Worm (Caenorhabditis elegans) whole organism, L1 larva: ENCODE results near the gene tag-151.
A peak's percentile ranks its signal among the peaks of the same experiment; 100 is the strongest.

Experiments
- C04F5.9 ChIP-seq: sonication (generic microtip); optimal IDR thresholded peaks from 2 replicates; lab custom pipeline; 2016; ENCODE audit warnings: missing genetic modification characterization, missing compliant biosample characterization
- C16A3.4 ChIP-seq: fragments of 150-350 bp; optimal IDR thresholded peaks from 2 replicates; lab custom pipeline; 2014; ENCODE audit warnings: missing biosample characterization, missing genetic modification characterization
- F16B12.6 ChIP-seq: fragments of 150-350 bp; optimal IDR thresholded peaks from 2 replicates; lab custom pipeline; 2014; ENCODE audit warnings: missing biosample characterization, missing genetic modification characterization
- Y116A8C.19 ChIP-seq: sonication (generic microtip); optimal IDR thresholded peaks from 2 replicates; lab custom pipeline; 2016; ENCODE audit warnings: missing compliant biosample characterization, missing genetic modification characterization, borderline replicate concordance
- alr-1 ChIP-seq: fragments of 200-800 bp; sonication (Bioruptor generic); optimal IDR thresholded peaks from 2 replicates; lab custom pipeline; 2018; ENCODE audit warnings: borderline replicate concordance, mild to moderate bottlenecking, missing genetic modification characterization, missing compliant biosample characterization
- aly-2 ChIP-seq: fragments of 150-350 bp; optimal IDR thresholded peaks from 2 replicates; lab custom pipeline; 2014; ENCODE audit warnings: missing biosample characterization, missing genetic modification characterization
- ama-1 ChIP-seq: fragments of 150-350 bp; optimal IDR thresholded peaks from 2 replicates; lab custom pipeline; 2014
- blmp-1 ChIP-seq: fragments of 150-350 bp; optimal IDR thresholded peaks from 2 replicates; lab custom pipeline; 2014; ENCODE audit warnings: missing biosample characterization, missing genetic modification characterization
- ceh-63 ChIP-seq: fragments of 200-800 bp; sonication (Bioruptor generic); optimal IDR thresholded peaks from 2 replicates; lab custom pipeline; 2018; ENCODE audit warnings: mild to moderate bottlenecking, missing genetic modification characterization, missing compliant biosample characterization
- ceh-82 ChIP-seq, 3 experiments: fragments of 150-350 bp in 1 of 3; sonication (generic microtip) in 2 of 3; optimal IDR thresholded peaks; 2 replicates each; lab custom pipeline; 2014 to 2017; ENCODE audit warnings: missing biosample characterization in 3 of 3, missing genetic modification characterization in 3 of 3
- ceh-88 ChIP-seq: fragments of 200-800 bp; sonication (Bioruptor generic); IDR thresholded peaks from 2 replicates; pipeline ENCODE4 v1.3.6; 2022; ENCODE audit warnings: missing genetic modification characterization, missing compliant biosample characterization
- ceh-90 ChIP-seq: sonication (generic microtip); optimal IDR thresholded peaks from 2 replicates; lab custom pipeline; 2016; ENCODE audit warnings: missing genetic modification characterization, missing compliant biosample characterization
- dsc-1 ChIP-seq: sonication (generic microtip); optimal IDR thresholded peaks from 2 replicates; lab custom pipeline; 2016; ENCODE audit warnings: mild to moderate bottlenecking, missing genetic modification characterization, missing compliant biosample characterization
- efl-3 ChIP-seq: fragments of 200-800 bp; sonication (Bioruptor generic); optimal IDR thresholded peaks from 2 replicates; lab custom pipeline; 2018; ENCODE audit warnings: mild to moderate bottlenecking, missing genetic modification characterization, missing compliant biosample characterization
- egl-13 ChIP-seq: sonication (generic microtip); optimal IDR thresholded peaks from 2 replicates; lab custom pipeline; 2016; ENCODE audit warnings: missing genotype, missing genetic modification reagents, missing genetic modification characterization, missing compliant biosample characterization
- ets-5 ChIP-seq: fragments of 200-800 bp; sonication (Bioruptor generic); IDR thresholded peaks from 2 replicates; pipeline ENCODE4 v1.3.6; 2022; ENCODE audit warnings: missing genetic modification characterization, missing compliant biosample characterization
- fkh-10 ChIP-seq: sonication (generic microtip); optimal IDR thresholded peaks from 2 replicates; lab custom pipeline; 2017; ENCODE audit warnings: missing biosample characterization, missing genetic modification reagents, missing genetic modification characterization
- fkh-4 ChIP-seq: sonication (generic microtip); optimal IDR thresholded peaks from 2 replicates; lab custom pipeline; 2016; ENCODE audit warnings: missing compliant biosample characterization, missing genetic modification characterization, borderline replicate concordance
- fkh-8 ChIP-seq: sonication (generic microtip); optimal IDR thresholded peaks from 2 replicates; lab custom pipeline; 2016; ENCODE audit warnings: mild to moderate bottlenecking, missing genetic modification characterization, missing compliant biosample characterization
- fos-1 ChIP-seq: fragments of 150-350 bp; optimal IDR thresholded peaks from 2 replicates; lab custom pipeline; 2014; ENCODE audit warnings: missing biosample characterization, missing genetic modification characterization
- hlh-4 ChIP-seq: sonication (generic microtip); optimal IDR thresholded peaks from 2 replicates; lab custom pipeline; 2016; ENCODE audit warnings: mild to moderate bottlenecking, missing genetic modification characterization, missing compliant biosample characterization
- hpl-2 ChIP-seq: fragments of 150-350 bp; optimal IDR thresholded peaks from 2 replicates; lab custom pipeline; 2014; ENCODE audit warnings: missing biosample characterization, missing genetic modification reagents, missing genetic modification characterization
- irx-1 ChIP-seq: sonication (generic microtip); optimal IDR thresholded peaks from 2 replicates; lab custom pipeline; 2016; ENCODE audit warnings: missing genetic modification characterization, missing compliant biosample characterization
- isw-1 ChIP-seq: fragments of 200-800 bp; sonication (Bioruptor generic); IDR thresholded peaks from 2 replicates; pipeline ENCODE4 v1.3.6; 2022; ENCODE audit warnings: missing genetic modification characterization, missing compliant biosample characterization
- jun-1 ChIP-seq: fragments of 150-350 bp; optimal IDR thresholded peaks from 2 replicates; lab custom pipeline; 2014; ENCODE audit warnings: missing biosample characterization, missing genetic modification reagents, missing genetic modification characterization
- lin-13 ChIP-seq: fragments of 150-350 bp; optimal IDR thresholded peaks from 2 replicates; lab custom pipeline; 2014; ENCODE audit warnings: missing biosample characterization, missing genetic modification reagents, missing genetic modification characterization
- lin-14 ChIP-seq: fragments of 200-800 bp; sonication (Bioruptor generic); optimal IDR thresholded peaks from 2 replicates; lab custom pipeline; 2018; ENCODE audit warnings: mild to moderate bottlenecking, missing genetic modification characterization, moderate library complexity, missing compliant biosample characterization
- lin-15B ChIP-seq: fragments of 150-350 bp; sonication (generic microtip); optimal IDR thresholded peaks from 3 replicates; lab custom pipeline; 2014; ENCODE audit warnings: missing biosample characterization, missing genetic modification characterization
- lin-39 ChIP-seq: fragments of 150-350 bp; optimal IDR thresholded peaks from 2 replicates; lab custom pipeline; 2014; ENCODE audit warnings: missing biosample characterization, missing genetic modification reagents, missing genetic modification characterization
- lir-3 ChIP-seq: sonication (generic microtip); optimal IDR thresholded peaks from 2 replicates; lab custom pipeline; 2016; ENCODE audit warnings: mild to moderate bottlenecking, missing genetic modification characterization, moderate library complexity, missing compliant biosample characterization; ENCODE audit not compliant: poor library complexity
- lsy-2 ChIP-seq, 2 experiments: fragments of 150-350 bp; optimal IDR thresholded peaks; 2 replicates each; lab custom pipeline; 2014; ENCODE audit warnings: missing biosample characterization in 2 of 2, missing genetic modification characterization in 2 of 2
- mef-2 ChIP-seq: fragments of 150-350 bp; optimal IDR thresholded peaks from 2 replicates; lab custom pipeline; 2014; ENCODE audit warnings: missing biosample characterization, missing genetic modification characterization
- nhr-19 ChIP-seq: fragments of 200-800 bp; sonication (Bioruptor generic); conservative IDR thresholded peaks from 2 replicates; pipeline ENCODE4 v1.3.6; 2022; ENCODE audit warnings: missing genetic modification characterization, missing compliant biosample characterization
- nhr-28 ChIP-seq: fragments of 150-350 bp; optimal IDR thresholded peaks from 2 replicates; lab custom pipeline; 2014; ENCODE audit warnings: missing biosample characterization, missing genetic modification characterization
- nhr-47 ChIP-seq: sonication (generic microtip); optimal IDR thresholded peaks from 2 replicates; lab custom pipeline; 2016; ENCODE audit warnings: mild to moderate bottlenecking, missing genetic modification characterization, moderate library complexity, missing compliant biosample characterization
- nhr-71 ChIP-seq: sonication (generic microtip); optimal IDR thresholded peaks from 2 replicates; lab custom pipeline; 2016; ENCODE audit warnings: mild to moderate bottlenecking, missing genetic modification characterization, moderate library complexity, missing compliant biosample characterization
- nhr-76 ChIP-seq: sonication (generic microtip); optimal IDR thresholded peaks from 2 replicates; lab custom pipeline; 2017; ENCODE audit warnings: missing biosample characterization, missing genetic modification characterization
- nhr-77 ChIP-seq: fragments of 150-350 bp; optimal IDR thresholded peaks from 2 replicates; lab custom pipeline; 2014; ENCODE audit warnings: missing biosample characterization, missing genetic modification characterization
- nhr-85 ChIP-seq: sonication (generic microtip); peaks from one replicate; lab custom pipeline; 2016; ENCODE audit warnings: missing genetic modification characterization, inconsistent platforms, missing compliant biosample characterization
- nhr-90 ChIP-seq: sonication (generic microtip); optimal IDR thresholded peaks from 2 replicates; lab custom pipeline; 2016; ENCODE audit warnings: mild to moderate bottlenecking, missing genetic modification characterization, missing compliant biosample characterization; ENCODE audit not compliant: poor library complexity
- pqm-1 ChIP-seq: sonication (generic microtip); optimal IDR thresholded peaks from 3 replicates; lab custom pipeline; 2017; ENCODE audit warnings: missing biosample characterization, missing genetic modification characterization
- rnt-1 ChIP-seq: sonication (generic microtip); optimal IDR thresholded peaks from 2 replicates; lab custom pipeline; 2016; ENCODE audit warnings: mild to moderate bottlenecking, missing genetic modification characterization, moderate library complexity, missing compliant biosample characterization
- snpc-4 ChIP-seq: fragments of 150-350 bp; optimal IDR thresholded peaks from 2 replicates; lab custom pipeline; 2014; ENCODE audit warnings: missing biosample characterization, missing genetic modification characterization
- sox-4 ChIP-seq: sonication (generic microtip); optimal IDR thresholded peaks from 2 replicates; lab custom pipeline; 2016; ENCODE audit warnings: missing genetic modification characterization, missing compliant biosample characterization
- sptf-1 ChIP-seq: fragments of 150-350 bp; optimal IDR thresholded peaks from 2 replicates; lab custom pipeline; 2014; ENCODE audit warnings: missing biosample characterization, missing genetic modification characterization
- sup-37 ChIP-seq: fragments of 200-800 bp; sonication (Bioruptor generic); optimal IDR thresholded peaks from 2 replicates; lab custom pipeline; 2018; ENCODE audit warnings: mild to moderate bottlenecking, missing genetic modification characterization, missing compliant biosample characterization
- tbx-2 ChIP-seq: sonication (generic microtip); optimal IDR thresholded peaks from 2 replicates; lab custom pipeline; 2016; ENCODE audit warnings: missing genetic modification characterization, missing compliant biosample characterization
- tlp-1 ChIP-seq: fragments of 150-350 bp; optimal IDR thresholded peaks from 2 replicates; lab custom pipeline; 2014; ENCODE audit warnings: missing biosample characterization, missing genetic modification characterization
- unc-30 ChIP-seq: sonication (generic microtip); optimal IDR thresholded peaks from 2 replicates; lab custom pipeline; 2017; ENCODE audit warnings: missing biosample characterization, missing genetic modification characterization
- unc-62 ChIP-seq: fragments of 150-350 bp; optimal IDR thresholded peaks from 2 replicates; lab custom pipeline; 2014; ENCODE audit warnings: missing biosample characterization, missing genetic modification reagents, missing genetic modification characterization
- unc-86 ChIP-seq: sonication (generic microtip); optimal IDR thresholded peaks from 2 replicates; lab custom pipeline; 2016; ENCODE audit warnings: missing genetic modification characterization, missing compliant biosample characterization
- unc-98 ChIP-seq: fragments of 200-800 bp; sonication (Bioruptor generic); IDR thresholded peaks from 2 replicates; pipeline ENCODE4 v1.3.6; 2022; ENCODE audit warnings: missing genetic modification characterization, missing compliant biosample characterization
- vab-15 ChIP-seq: sonication (generic microtip); optimal IDR thresholded peaks from 2 replicates; lab custom pipeline; 2017; ENCODE audit warnings: missing genotype, mild to moderate bottlenecking, missing genetic modification characterization, missing compliant biosample characterization
- xbp-1 ChIP-seq: sonication (generic microtip); optimal IDR thresholded peaks from 2 replicates; lab custom pipeline; 2016; ENCODE audit warnings: missing genetic modification characterization, missing compliant biosample characterization
- zip-4 ChIP-seq: fragments of 200-800 bp; sonication (Bioruptor generic); optimal IDR thresholded peaks from 2 replicates; lab custom pipeline; 2018; ENCODE audit warnings: mild to moderate bottlenecking, missing genetic modification characterization, moderate library complexity, missing compliant biosample characterization
- ztf-4 ChIP-seq: fragments of 150-350 bp; optimal IDR thresholded peaks from 2 replicates; lab custom pipeline; 2014; ENCODE audit warnings: missing biosample characterization, missing genetic modification characterization

Gene tag-151

DNA sequence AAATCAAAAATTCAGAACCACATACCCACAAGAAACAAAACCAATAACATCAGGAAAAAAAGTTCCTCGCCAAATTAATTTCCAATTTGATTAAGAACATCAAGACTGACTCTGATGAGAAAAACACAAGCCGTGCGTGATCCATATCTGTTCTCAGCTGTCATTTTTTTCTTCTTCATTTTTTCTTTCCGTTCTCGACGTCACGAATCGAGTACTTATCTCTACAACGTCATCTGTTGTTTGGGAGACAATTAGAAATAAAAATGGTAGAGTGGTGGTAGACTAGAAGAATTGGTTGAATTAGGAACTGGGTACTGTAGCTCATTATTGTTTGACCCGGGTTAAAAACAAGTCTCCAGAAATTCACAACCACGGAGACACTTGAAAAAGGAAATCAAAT is 50.9 kb downstream of the tag-151 start:
- no peak for TF ChIP-seq Y116A8C.19 (tag; lab: Kevin White, UChicago)
- TF ChIP-seq hlh-4 = no peak
- no peak for TF ChIP-seq fkh-10 (GFP tag; lab: Kevin White, UChicago)
- no peak for TF ChIP-seq isw-1 (GFP tag; lab: Robert Waterston, UW)
- TF ChIP-seq nhr-19 (GFP tag; lab: Robert Waterston, UW) = no peak
- TF ChIP-seq sptf-1 (tag; lab: Kevin White, UChicago) = no peak
- TF ChIP-seq ztf-4 (tag; lab: Kevin White, UChicago) = no peak
- TF ChIP-seq rnt-1 (tag; lab: Kevin White, UChicago) = no peak
- TF ChIP-seq lin-13 = no peak
- no peak for TF ChIP-seq fkh-4 (tag; lab: Kevin White, UChicago)
- TF ChIP-seq snpc-4 (tag; lab: Kevin White, UChicago) = no peak
- TF ChIP-seq blmp-1 (tag; lab: Kevin White, UChicago) = peak; percentile 36
- TF ChIP-seq ceh-88 (GFP tag; lab: Robert Waterston, UW) = no peak
- TF ChIP-seq nhr-71 (tag; lab: Kevin White, UChicago) = peak; percentile 31
- no peak for TF ChIP-seq vab-15 (tag; lab: Kevin White, UChicago)
- no peak for TF ChIP-seq unc-30 (tag; lab: Kevin White, UChicago)
- no peak for TF ChIP-seq ceh-90 (tag; lab: Kevin White, UChicago)
- no peak for TF ChIP-seq alr-1 (tag; lab: Kevin White, UChicago)
- TF ChIP-seq irx-1 (tag; lab: Kevin White, UChicago) = no peak
- TF ChIP-seq lin-15B (tag; lab: Kevin White, UChicago) = no peak
- TF ChIP-seq unc-98 (GFP tag; lab: Robert Waterston, UW) = no peak
- no peak for TF ChIP-seq fos-1 (tag; lab: Kevin White, UChicago)
- no peak for TF ChIP-seq sox-4 (tag; lab: Kevin White, UChicago)
- TF ChIP-seq sup-37 = no peak
- TF ChIP-seq jun-1 (tag; lab: Kevin White, UChicago) = no peak
- TF ChIP-seq nhr-28 (tag; lab: Kevin White, UChicago) = no peak
- no peak for TF ChIP-seq egl-13
- TF ChIP-seq lin-39 (tag; lab: Kevin White, UChicago) = no peak
- TF ChIP-seq C16A3.4 (tag; lab: Kevin White, UChicago) = no peak
- TF ChIP-seq ama-1 (lab: Kevin White, UChicago) = no peak
- no peak for TF ChIP-seq C04F5.9 (tag; lab: Kevin White, UChicago)
- no peak for TF ChIP-seq ceh-82 (tag; optimal IDR thresholded peaks at IDR 0.05; lab: Kevin White, UChicago)
- no peak for TF ChIP-seq unc-86 (tag; lab: Kevin White, UChicago)
- TF ChIP-seq nhr-47 (tag; lab: Kevin White, UChicago) = no peak
- no peak for TF ChIP-seq nhr-76 (tag; lab: Kevin White, UChicago)
- no peak for TF ChIP-seq fkh-8
- TF ChIP-seq efl-3 (GFP tag; lab: Kevin White, UChicago) = no peak
- peak; percentile 93 for TF ChIP-seq nhr-85 (tag; lab: Kevin White, UChicago)
- no peak for TF ChIP-seq nhr-90
- no peak for TF ChIP-seq aly-2
- TF ChIP-seq unc-62 = no peak
- peak in 1 of 2 experiments; percentile 38 for TF ChIP-seq lsy-2 (tag; optimal IDR thresholded peaks at IDR 0.05; lab: Kevin White, UChicago)
- TF ChIP-seq xbp-1 (tag; lab: Kevin White, UChicago) = no peak
- TF ChIP-seq tbx-2 (tag; lab: Kevin White, UChicago) = no peak
- TF ChIP-seq hpl-2 (GFP tag; lab: Kevin White, UChicago) = no peak
- no peak for TF ChIP-seq zip-4
- TF ChIP-seq ets-5 (GFP tag; lab: Robert Waterston, UW) = no peak
- TF ChIP-seq nhr-77 (tag; lab: Kevin White, UChicago) = no peak
- no peak for TF ChIP-seq F16B12.6 (tag; lab: Kevin White, UChicago)
- no peak for TF ChIP-seq tlp-1 (tag; lab: Kevin White, UChicago)
- no peak for TF ChIP-seq pqm-1 (tag; lab: Kevin White, UChicago)
- peak; percentile 37 for TF ChIP-seq lin-14 (GFP tag; lab: Kevin White, UChicago)
- no peak for TF ChIP-seq ceh-63 (GFP tag; lab: Kevin White, UChicago)
- TF ChIP-seq lir-3 (tag; lab: Kevin White, UChicago) = no peak
- TF ChIP-seq dsc-1 = no peak
- TF ChIP-seq mef-2 (tag; lab: Kevin White, UChicago) = no peak
